Worm (Caenorhabditis elegans): Measurements from ENCODE around the gene kdin-1.
A peak's percentile ranks its signal among the peaks of the same experiment; 100 is the strongest.

The kdin-1 gene

ce11 chrIV:11038218-11038617 lies 237 bp upstream of the kdin-1 start:
- TF ChIP-seq B0261.1 (tag; optimal IDR thresholded peaks at IDR 0.05) (no peak), xnd-1 (tag; optimal IDR thresholded peaks at IDR 0.05) (peak; percentile 64), ceh-58 (GFP tag; IDR thresholded peaks at IDR 0.05) (no peak), ztf-6 (GFP tag; IDR thresholded peaks at IDR 0.05) (no peak), Y56A3A.18 (GFP tag; IDR thresholded peaks at IDR 0.05) (no peak), gei-17 (GFP tag; optimal IDR thresholded peaks at IDR 0.05) (no peak), lsl-1 (GFP tag; optimal IDR thresholded peaks at IDR 0.05) (peak; percentile 76), ceh-100 (GFP tag; IDR thresholded peaks at IDR 0.05) (no peak), akir-1 (GFP tag; optimal IDR thresholded peaks at IDR 0.05) (no peak), tbx-9 (tag; optimal IDR thresholded peaks at IDR 0.05; ENCODE audit: borderline replicate concordance) (no peak), nhr-27 (tag; optimal IDR thresholded peaks at IDR 0.05) (no peak), F10E7.11 (tag; optimal IDR thresholded peaks at IDR 0.05) (no peak), let-607 (tag; optimal IDR thresholded peaks at IDR 0.05) (no peak), hmg-20 (GFP tag; IDR thresholded peaks at IDR 0.05) (no peak), madf-6 (GFP tag; IDR thresholded peaks at IDR 0.05) (peak; percentile 61), die-1 (tag; optimal IDR thresholded peaks at IDR 0.05) (no peak), C17E4.6 (GFP tag; IDR thresholded peaks at IDR 0.05) (no peak), K12H6.12 (tag; optimal IDR thresholded peaks at IDR 0.05) (no peak), F33H1.4 (GFP tag; IDR thresholded peaks at IDR 0.05) (peak; percentile 78), hmg-1.2 (GFP tag; IDR thresholded peaks at IDR 0.05) (no peak), nhr-120 (GFP tag; IDR thresholded peaks at IDR 0.05) (no peak), madf-8 (GFP tag; conservative IDR thresholded peaks at IDR 0.05) (0 out of 2 replicates have a peak, but pooled peaks have one; percentile 18)

- TF ChIP-seq F49E8.2 (tag; optimal IDR thresholded peaks at IDR 0.05; ENCODE audit: insufficient read depth) (no peak), let-526 (GFP tag; IDR thresholded peaks at IDR 0.05) (no peak), hmg-1.2 (GFP tag; IDR thresholded peaks at IDR 0.05) (peak; percentile 58; the same call in 1 of the 2 replicates)
These were observed 210 bp downstream of the kdin-1 start for ce11 chrIV:11038665-11039064.

ce11 chrIV:11044377-11044776 lies 5.9 kb downstream of the kdin-1 start:
- no peak for TF ChIP-seq cebp-1 (GFP tag; IDR thresholded peaks at IDR 0.05)
- no peak for TF ChIP-seq cebp-1 (tag; optimal IDR thresholded peaks at IDR 0.05)
- TF ChIP-seq ceh-79 (tag; optimal IDR thresholded peaks at IDR 0.05): no peak
- no peak for TF ChIP-seq akir-1 (GFP tag; optimal IDR thresholded peaks at IDR 0.05)
- no peak for TF ChIP-seq ccch-3 (GFP tag; optimal IDR thresholded peaks at IDR 0.05)
- no peak for TF ChIP-seq C17E4.6 (GFP tag; IDR thresholded peaks at IDR 0.05)
- TF ChIP-seq madf-10 (tag; optimal IDR thresholded peaks at IDR 0.05): no peak
- TF ChIP-seq B0261.1 (tag; optimal IDR thresholded peaks at IDR 0.05): no peak
- no peak for TF ChIP-seq snpc-4 (GFP tag; optimal IDR thresholded peaks at IDR 0.05)
- no peak for TF ChIP-seq snpc-4 (tag; optimal IDR thresholded peaks at IDR 0.05)
- TF ChIP-seq nfya-1 (tag; optimal IDR thresholded peaks at IDR 0.05; ENCODE audit: borderline replicate concordance, insufficient read depth): no peak
- TF ChIP-seq attf-3 (GFP tag; conservative IDR thresholded peaks at IDR 0.05): no peak
- TF ChIP-seq B0035.1 (tag; optimal IDR thresholded peaks at IDR 0.05): no peak
- TF ChIP-seq ama-1 (optimal IDR thresholded peaks at IDR 0.05): no peak
- no peak for TF ChIP-seq ama-1 (GFP tag; optimal IDR thresholded peaks at IDR 0.05)
- TF ChIP-seq rpc-1 (optimal IDR thresholded peaks at IDR 0.05): no peak
- TF ChIP-seq rpc-1 (tag; optimal IDR thresholded peaks at IDR 0.05): no peak
- no peak for TF ChIP-seq nfya-2 (GFP tag; IDR thresholded peaks at IDR 0.05)
- TF ChIP-seq ceh-27 (GFP tag; optimal IDR thresholded peaks at IDR 0.05): no peak
- no peak for TF ChIP-seq ztf-26 (tag; optimal IDR thresholded peaks at IDR 0.05)
